Fruit fly (Drosophila melanogaster): ENCODE data around the gene CG5877.
A peak's percentile ranks its signal among the peaks of the same experiment; 100 is the strongest.

Gene CG5877

DNA sequence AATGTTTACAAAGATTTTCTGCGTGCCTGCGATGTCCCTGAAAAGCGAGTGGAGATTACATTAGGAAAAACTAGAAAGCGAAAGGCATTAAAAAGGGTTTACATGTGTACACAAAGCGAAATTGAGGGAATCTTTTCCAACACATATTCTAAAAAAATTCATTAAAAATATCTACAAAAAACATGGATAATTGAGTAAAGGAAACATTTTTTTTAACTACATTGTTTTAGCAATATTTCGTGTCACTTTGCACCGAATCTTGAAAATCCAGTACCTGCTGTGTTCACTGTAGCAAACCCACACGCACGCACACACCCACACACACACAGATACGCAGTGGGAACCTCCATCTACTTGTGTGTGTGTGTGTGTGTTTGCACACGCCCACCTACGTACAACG, 11.4 kb downstream of the CG5877 start:
- TF ChIP-seq lmd (GFP tag; IDR thresholded peaks at IDR 0.05) (peak; percentile 48; the same call in 1 of the 2 replicates), CG15269 (tag; optimal IDR thresholded peaks at IDR 0.05) (peak; percentile 36), Med (GFP tag) (peak; percentile 85), row (GFP tag; IDR thresholded peaks at IDR 0.05) (peak; percentile 68), CG30403 (GFP tag; optimal IDR thresholded peaks at IDR 0.05) (peak; percentile 17), dpn (GFP tag; optimal IDR thresholded peaks at IDR 0.05) (peak in 1 of 2 experiments; percentile 10), B-H1 (GFP tag; IDR thresholded peaks at IDR 0.05) (peak; percentile 26; the same call in 2 of the 3 replicates), prd (optimal IDR thresholded peaks at IDR 0.05) (no peak), prd (GFP tag; IDR thresholded peaks at IDR 0.05) (peak; percentile 60), Atf-2 (GFP tag; optimal IDR thresholded peaks at IDR 0.05) (no peak), HLH54F (GFP tag; optimal IDR thresholded peaks at IDR 0.05) (peak; percentile 28), Hand (GFP tag; optimal IDR thresholded peaks at IDR 0.05) (peak; percentile 23), gsb (GFP tag; IDR thresholded peaks at IDR 0.05) (0 out of 2 replicates have a peak, but pooled peaks have one; percentile 10), CG32532 (GFP tag; IDR thresholded peaks at IDR 0.05) (peak; percentile 69), CG11695 (GFP tag; IDR thresholded peaks at IDR 0.05) (peak; percentile 45; the same call in 1 of the 3 replicates), lov (optimal IDR thresholded peaks at IDR 0.05) (no peak), lov (GFP tag; IDR thresholded peaks at IDR 0.05) (no peak), gem (tag; optimal IDR thresholded peaks at IDR 0.05) (peak; percentile 47), Rfx (GFP tag; IDR thresholded peaks at IDR 0.05) (peak; percentile 57), cg (GFP tag; optimal IDR thresholded peaks at IDR 0.05) (peak; percentile 38), cwo (GFP tag; optimal IDR thresholded peaks at IDR 0.05) (peak; percentile 29), CG31388 (GFP tag; optimal IDR thresholded peaks at IDR 0.05) (no peak), pho (GFP tag; optimal IDR thresholded peaks at IDR 0.05) (peak; percentile 37), Ravus (GFP tag; IDR thresholded peaks at IDR 0.05) (no peak), dysf (GFP tag; IDR thresholded peaks at IDR 0.05) (peak; percentile 57), CG18476 (GFP tag; optimal IDR thresholded peaks at IDR 0.05) (no peak), cato (GFP tag; optimal IDR thresholded peaks at IDR 0.05; ENCODE audit: borderline replicate concordance) (no peak), CG3847 (GFP tag; IDR thresholded peaks at IDR 0.05) (0 out of 2 replicates have a peak, but pooled peaks have one; percentile 7), CG31224 (GFP tag; IDR thresholded peaks at IDR 0.05) (peak; percentile 23; the same call in 1 of the 2 replicates), CG6854 (GFP tag; optimal IDR thresholded peaks at IDR 0.05) (peak; percentile 19), Hr51 (GFP tag; optimal IDR thresholded peaks at IDR 0.05) (peak in 1 of 2 experiments; percentile 44), tna (GFP tag; IDR thresholded peaks at IDR 0.05; ENCODE audit: partially characterized antibody) (no peak), CG9727 (GFP tag; optimal IDR thresholded peaks at IDR 0.05) (peak; percentile 26), CG11093 (GFP tag; IDR thresholded peaks at IDR 0.05) (no peak), Gsc (GFP tag; IDR thresholded peaks at IDR 0.05) (no peak), CG32772 (GFP tag; IDR thresholded peaks at IDR 0.05) (peak; percentile 15; the same call in 1 of the 2 replicates), danr (GFP tag; IDR thresholded peaks at IDR 0.05) (0 out of 2 replicates have a peak, but pooled peaks have one; percentile 32), CG2678 (tag; optimal IDR thresholded peaks at IDR 0.05) (peak; percentile 54), scrt (GFP tag; optimal IDR thresholded peaks at IDR 0.05) (peak; percentile 28), CG18599 (GFP tag; optimal IDR thresholded peaks at IDR 0.05) (peak; percentile 79), ranshi (GFP tag; IDR thresholded peaks at IDR 0.05) (peak; percentile 51; the same call in 1 of the 2 replicates), lilli (GFP tag; optimal IDR thresholded peaks at IDR 0.05) (peak; percentile 41), pan (optimal IDR thresholded peaks at IDR 0.05) (no peak), pan (GFP tag; optimal IDR thresholded peaks at IDR 0.05 in 1 of 2, IDR thresholded peaks at IDR 0.05 in 1 of 2) (peak in 1 of 2 experiments; percentile 46), Ptx1 (GFP tag; IDR thresholded peaks at IDR 0.05) (peak; percentile 50), salm (tag; optimal IDR thresholded peaks at IDR 0.05) (no peak), CG7839 (tag; optimal IDR thresholded peaks at IDR 0.05) (peak; percentile 5), luna (GFP tag; optimal IDR thresholded peaks at IDR 0.05) (no peak), CG14014 (GFP tag; IDR thresholded peaks at IDR 0.05) (0 out of 2 replicates have a peak, but pooled peaks have one; percentile 21), tgo (GFP tag; IDR thresholded peaks at IDR 0.05) (peak; percentile 27; the same call in 1 of the 3 replicates), vvl (GFP tag; IDR thresholded peaks at IDR 0.05) (peak; percentile 36; the same call in 1 of the 2 replicates)

All from whole organism, embryonic.